Fruit fly (Drosophila melanogaster): ENCODE data around the gene Atac3.

- no peak for TF ChIP-seq insv (optimal IDR thresholded peaks at IDR 0.05)
- TF ChIP-seq h (optimal IDR thresholded peaks at IDR 0.05) = no peak
- TF ChIP-seq Myc (optimal IDR thresholded peaks at IDR 0.05) = no peak
- no peak for TF ChIP-seq psq (optimal IDR thresholded peaks at IDR 0.05)
Observed at dm6 chr3L:292146-292776, 35.5 kb downstream of the Atac3 start.
